Worm (Caenorhabditis elegans) whole organism, L1 larva: ENCODE results near the gene ced-13.
A peak's percentile ranks its signal among the peaks of the same experiment; 100 is the strongest.

Source experiments
- F16B12.6 ChIP-seq: fragments of 150-350 bp; optimal IDR thresholded peaks from 2 replicates; lab custom pipeline; 2014; ENCODE audit warnings: missing biosample characterization, missing genetic modification characterization
- aha-1 ChIP-seq: fragments of 150-350 bp; optimal IDR thresholded peaks from 2 replicates; lab custom pipeline; 2014; ENCODE audit warnings: missing biosample characterization, missing genetic modification characterization
- aly-2 ChIP-seq: fragments of 150-350 bp; optimal IDR thresholded peaks from 2 replicates; lab custom pipeline; 2014; ENCODE audit warnings: missing biosample characterization, missing genetic modification characterization
- ama-1 ChIP-seq: fragments of 150-350 bp; optimal IDR thresholded peaks from 2 replicates; lab custom pipeline; 2014
- blmp-1 ChIP-seq: fragments of 150-350 bp; optimal IDR thresholded peaks from 2 replicates; lab custom pipeline; 2014; ENCODE audit warnings: missing biosample characterization, missing genetic modification characterization
- ceh-63 ChIP-seq: fragments of 200-800 bp; sonication (Bioruptor generic); optimal IDR thresholded peaks from 2 replicates; lab custom pipeline; 2018; ENCODE audit warnings: mild to moderate bottlenecking, missing genetic modification characterization, missing compliant biosample characterization
- ceh-82 ChIP-seq, 3 experiments: fragments of 150-350 bp in 1 of 3; sonication (generic microtip) in 2 of 3; optimal IDR thresholded peaks; 2 replicates each; lab custom pipeline; 2014 to 2017; ENCODE audit warnings: missing biosample characterization in 3 of 3, missing genetic modification characterization in 3 of 3
- ceh-90 ChIP-seq: sonication (generic microtip); optimal IDR thresholded peaks from 2 replicates; lab custom pipeline; 2016; ENCODE audit warnings: missing genetic modification characterization, missing compliant biosample characterization
- dsc-1 ChIP-seq: sonication (generic microtip); optimal IDR thresholded peaks from 2 replicates; lab custom pipeline; 2016; ENCODE audit warnings: mild to moderate bottlenecking, missing genetic modification characterization, missing compliant biosample characterization
- efl-1 ChIP-seq, 4 experiments: fragments of 150-350 bp; optimal IDR thresholded peaks in 3 of 4; peaks in 1 of 4; 1 replicate in 1 of 4; 2 replicates in 3 of 4; lab custom pipeline; 2014; ENCODE audit warnings: missing biosample characterization in 2 of 4, missing genetic modification characterization in 2 of 4, missing genetic modification reagents in 2 of 4
- egl-13 ChIP-seq: sonication (generic microtip); optimal IDR thresholded peaks from 2 replicates; lab custom pipeline; 2016; ENCODE audit warnings: missing genotype, missing genetic modification reagents, missing genetic modification characterization, missing compliant biosample characterization
- fkh-10 ChIP-seq: sonication (generic microtip); optimal IDR thresholded peaks from 2 replicates; lab custom pipeline; 2017; ENCODE audit warnings: missing biosample characterization, missing genetic modification reagents, missing genetic modification characterization
- fkh-8 ChIP-seq: sonication (generic microtip); optimal IDR thresholded peaks from 2 replicates; lab custom pipeline; 2016; ENCODE audit warnings: mild to moderate bottlenecking, missing genetic modification characterization, missing compliant biosample characterization
- hpl-2 ChIP-seq: fragments of 150-350 bp; optimal IDR thresholded peaks from 2 replicates; lab custom pipeline; 2014; ENCODE audit warnings: missing biosample characterization, missing genetic modification reagents, missing genetic modification characterization
- lin-13 ChIP-seq: fragments of 150-350 bp; optimal IDR thresholded peaks from 2 replicates; lab custom pipeline; 2014; ENCODE audit warnings: missing biosample characterization, missing genetic modification reagents, missing genetic modification characterization
- lin-14 ChIP-seq: fragments of 200-800 bp; sonication (Bioruptor generic); optimal IDR thresholded peaks from 2 replicates; lab custom pipeline; 2018; ENCODE audit warnings: mild to moderate bottlenecking, missing genetic modification characterization, moderate library complexity, missing compliant biosample characterization
- lin-15B ChIP-seq: fragments of 150-350 bp; sonication (generic microtip); optimal IDR thresholded peaks from 3 replicates; lab custom pipeline; 2014; ENCODE audit warnings: missing biosample characterization, missing genetic modification characterization
- lin-35 ChIP-seq, 2 experiments: fragments of 150-350 bp; optimal IDR thresholded peaks; 2 replicates each; lab custom pipeline; 2014; ENCODE audit warnings: missing biosample characterization in 2 of 2, missing genetic modification characterization in 2 of 2, missing genetic modification reagents in 2 of 2
- lin-39 ChIP-seq: fragments of 150-350 bp; optimal IDR thresholded peaks from 2 replicates; lab custom pipeline; 2014; ENCODE audit warnings: missing biosample characterization, missing genetic modification reagents, missing genetic modification characterization
- mdl-1 ChIP-seq, 2 experiments: fragments of 150-350 bp; optimal IDR thresholded peaks; 2 replicates each; lab custom pipeline; 2014 to 2017; ENCODE audit warnings: missing biosample characterization in 2 of 2, missing genetic modification characterization in 2 of 2, inconsistent platforms in 1 of 2
- mef-2 ChIP-seq: fragments of 150-350 bp; optimal IDR thresholded peaks from 2 replicates; lab custom pipeline; 2014; ENCODE audit warnings: missing biosample characterization, missing genetic modification characterization
- nhr-19 ChIP-seq: fragments of 200-800 bp; sonication (Bioruptor generic); conservative IDR thresholded peaks from 2 replicates; pipeline ENCODE4 v1.3.6; 2022; ENCODE audit warnings: missing genetic modification characterization, missing compliant biosample characterization
- nhr-237 ChIP-seq: fragments of 150-350 bp; optimal IDR thresholded peaks from 2 replicates; lab custom pipeline; 2014; ENCODE audit warnings: missing biosample characterization, missing genetic modification characterization
- nhr-71 ChIP-seq: sonication (generic microtip); optimal IDR thresholded peaks from 2 replicates; lab custom pipeline; 2016; ENCODE audit warnings: mild to moderate bottlenecking, missing genetic modification characterization, moderate library complexity, missing compliant biosample characterization
- nhr-85 ChIP-seq: sonication (generic microtip); peaks from one replicate; lab custom pipeline; 2016; ENCODE audit warnings: missing genetic modification characterization, inconsistent platforms, missing compliant biosample characterization
- pag-3 ChIP-seq: sonication (generic microtip); optimal IDR thresholded peaks from 2 replicates; lab custom pipeline; 2017; ENCODE audit warnings: missing genetic modification characterization, mild to moderate bottlenecking, missing compliant biosample characterization, antibody characterized with exemption, borderline replicate concordance; ENCODE audit not compliant: insufficient read depth
- pax-3 ChIP-seq: fragments of 200-800 bp; sonication (Bioruptor generic); optimal IDR thresholded peaks from 2 replicates; lab custom pipeline; 2018; ENCODE audit warnings: mild to moderate bottlenecking, missing genetic modification characterization, moderate library complexity, missing compliant biosample characterization
- rnt-1 ChIP-seq: sonication (generic microtip); optimal IDR thresholded peaks from 2 replicates; lab custom pipeline; 2016; ENCODE audit warnings: mild to moderate bottlenecking, missing genetic modification characterization, moderate library complexity, missing compliant biosample characterization
- snu-23 ChIP-seq: sonication (generic microtip); optimal IDR thresholded peaks from 2 replicates; lab custom pipeline; 2016; ENCODE audit warnings: missing genetic modification characterization, missing compliant biosample characterization
- sox-4 ChIP-seq: sonication (generic microtip); optimal IDR thresholded peaks from 2 replicates; lab custom pipeline; 2016; ENCODE audit warnings: missing genetic modification characterization, missing compliant biosample characterization
- sptf-1 ChIP-seq: fragments of 150-350 bp; optimal IDR thresholded peaks from 2 replicates; lab custom pipeline; 2014; ENCODE audit warnings: missing biosample characterization, missing genetic modification characterization
- tlp-1 ChIP-seq: fragments of 150-350 bp; optimal IDR thresholded peaks from 2 replicates; lab custom pipeline; 2014; ENCODE audit warnings: missing biosample characterization, missing genetic modification characterization
- unc-130 ChIP-seq: fragments of 150-350 bp; optimal IDR thresholded peaks from 2 replicates; lab custom pipeline; 2017; ENCODE audit warnings: missing biosample characterization, missing genetic modification characterization, inconsistent platforms
- unc-30 ChIP-seq: sonication (generic microtip); optimal IDR thresholded peaks from 2 replicates; lab custom pipeline; 2017; ENCODE audit warnings: missing biosample characterization, missing genetic modification characterization
- vab-15 ChIP-seq: sonication (generic microtip); optimal IDR thresholded peaks from 2 replicates; lab custom pipeline; 2017; ENCODE audit warnings: missing genotype, mild to moderate bottlenecking, missing genetic modification characterization, missing compliant biosample characterization
- zag-1 ChIP-seq: fragments of 150-350 bp; optimal IDR thresholded peaks from 2 replicates; lab custom pipeline; 2014; ENCODE audit warnings: missing biosample characterization, missing genetic modification characterization

Gene ced-13

ce11 chrX:8274869-8275268 lies 24.6 kb downstream of the ced-13 start, which contains the start of gene ksr-1:
Gene ksr-1 (plus strand): TSS chrX:8275169.
- TF ChIP-seq nhr-19 (GFP tag; lab: Robert Waterston, UW), result no peak
- TF ChIP-seq lin-35 (GFP tag; optimal IDR thresholded peaks at IDR 0.05; lab: Kevin White, UChicago), result no peak
- no peak for TF ChIP-seq aha-1
- TF ChIP-seq ceh-63 (GFP tag; lab: Kevin White, UChicago), result no peak
- no peak for TF ChIP-seq fkh-8 (tag; lab: Kevin White, UChicago)
- TF ChIP-seq mef-2 (tag; lab: Kevin White, UChicago), result no peak
- no peak for TF ChIP-seq F16B12.6 (tag; lab: Kevin White, UChicago)
- TF ChIP-seq efl-1 (optimal IDR thresholded peaks at IDR 0.05; lab: Kevin White, UChicago), result no peak
- no peak for TF ChIP-seq efl-1 (GFP tag; optimal IDR thresholded peaks at IDR 0.05 in 1 of 2; lab: Kevin White, UChicago)
- no peak for TF ChIP-seq hpl-2
- TF ChIP-seq pax-3 (tag; lab: Kevin White, UChicago), result no peak
- no peak for TF ChIP-seq lin-14 (GFP tag; lab: Kevin White, UChicago)
- TF ChIP-seq nhr-71, result no peak

ce11 chrX:8273496-8273895 lies 26.0 kb downstream of the ced-13 start:
- TF ChIP-seq pag-3 (no peak), lin-39 (tag; lab: Kevin White, UChicago) (no peak), lin-35 (GFP tag; optimal IDR thresholded peaks at IDR 0.05; lab: Kevin White, UChicago) (no peak)
- TF ChIP-seq, all 84 proteins: peak for 0

- TF ChIP-seq nhr-85 (peak; percentile 46), egl-13 (tag; lab: Kevin White, UChicago) (peak; percentile 17), dsc-1 (tag; lab: Kevin White, UChicago) (peak; percentile 58), blmp-1 (tag; lab: Kevin White, UChicago) (peak; percentile 36), vab-15 (tag; lab: Kevin White, UChicago) (no peak)
These were observed 28.4 kb downstream of the ced-13 start, which contains the start of gene cutl-29 for ce11 chrX:8270971-8271553. Gene cutl-29 (minus strand): TSS chrX:8271021.

- no peak for TF ChIP-seq aly-2
- no peak for TF ChIP-seq ama-1 (lab: Kevin White, UChicago)
- no peak for TF ChIP-seq snu-23 (GFP tag; lab: Kevin White, UChicago)
- no peak for TF ChIP-seq F16B12.6 (tag; lab: Kevin White, UChicago)
- TF ChIP-seq unc-30 (tag; lab: Kevin White, UChicago), result no peak
- TF ChIP-seq unc-130, result no peak
- TF ChIP-seq ceh-82 (tag; optimal IDR thresholded peaks at IDR 0.05; lab: Kevin White, UChicago), result no peak
- TF ChIP-seq dsc-1 (tag; lab: Kevin White, UChicago), result no peak
These were observed 31.4 kb downstream of the ced-13 start for ce11 chrX:8268083-8268482.

ce11 chrX:8262734-8263133 lies 36.7 kb downstream of the ced-13 start:
- TF ChIP-seq tlp-1 (tag; lab: Kevin White, UChicago), result no peak
- no peak for TF ChIP-seq efl-1 (optimal IDR thresholded peaks at IDR 0.05; lab: Kevin White, UChicago)
- TF ChIP-seq efl-1 (GFP tag; optimal IDR thresholded peaks at IDR 0.05 in 1 of 2; lab: Kevin White, UChicago), result peak in 1 of 2 experiments; percentile 67
- TF ChIP-seq ceh-90 (tag; lab: Kevin White, UChicago), result no peak
- TF ChIP-seq rnt-1 (tag; lab: Kevin White, UChicago), result peak; percentile 30
- TF ChIP-seq nhr-237 (tag; lab: Kevin White, UChicago), result no peak
- TF ChIP-seq zag-1 (tag; lab: Kevin White, UChicago), result no peak
- no peak for TF ChIP-seq blmp-1 (tag; lab: Kevin White, UChicago)
- no peak for TF ChIP-seq sox-4 (tag; lab: Kevin White, UChicago)
- TF ChIP-seq lin-14 (GFP tag; lab: Kevin White, UChicago), result peak; percentile 0
- no peak for TF ChIP-seq lin-39 (tag; lab: Kevin White, UChicago)
- TF ChIP-seq lin-13, result no peak
- peak in 1 of 2 experiments; percentile 16 for TF ChIP-seq mdl-1 (tag; optimal IDR thresholded peaks at IDR 0.05; lab: Kevin White, UChicago)
- TF ChIP-seq sptf-1 (tag; lab: Kevin White, UChicago), result no peak
- no peak for TF ChIP-seq lin-15B (tag; lab: Kevin White, UChicago)
- TF ChIP-seq fkh-10 (GFP tag; lab: Kevin White, UChicago), result no peak
- no peak for TF ChIP-seq ceh-82 (tag; optimal IDR thresholded peaks at IDR 0.05; lab: Kevin White, UChicago)
